Fruit fly (Drosophila melanogaster) whole organism, embryonic: ENCODE results near the gene CG5715.

Experiments used
- CG11695 ChIP-seq: fragments of 200-800 bp; sonication (Bioruptor generic); IDR thresholded peaks from 3 replicates; pipeline ENCODE4 v1.3.6; 2022; ENCODE audit warnings: missing biosample characterization, missing genetic modification characterization
- CG12104 ChIP-seq: fragments of 200-800 bp; sonication (Bioruptor generic); optimal IDR thresholded peaks from 3 replicates; lab custom pipeline; 2016; ENCODE audit warnings: missing biosample characterization, missing genetic modification characterization
- CG12391 ChIP-seq: fragments of 200-800 bp; sonication (Bioruptor generic); optimal IDR thresholded peaks from 3 replicates; lab custom pipeline; 2018; ENCODE audit warnings: missing biosample characterization, mild to moderate bottlenecking, missing genetic modification characterization, moderate library complexity
- CG12744 ChIP-seq: fragments of 200-800 bp; sonication (Bioruptor generic); optimal IDR thresholded peaks from 2 replicates; lab custom pipeline; 2016; ENCODE audit warnings: missing biosample characterization, missing genetic modification characterization
- CG13296 ChIP-seq: fragments of 200-800 bp; sonication (Bioruptor generic); optimal IDR thresholded peaks from 3 replicates; lab custom pipeline; 2018; ENCODE audit warnings: missing biosample characterization, mild to moderate bottlenecking, missing genetic modification characterization
- CG15073 ChIP-seq: fragments of 200-800 bp; sonication (Bioruptor generic); optimal IDR thresholded peaks from 2 replicates; lab custom pipeline; 2016; ENCODE audit warnings: missing biosample characterization, missing genetic modification characterization
- CG1832 ChIP-seq: fragments of 200-800 bp; sonication (Bioruptor generic); optimal IDR thresholded peaks from 2 replicates; lab custom pipeline; 2017; ENCODE audit warnings: missing biosample characterization, mild to moderate bottlenecking, missing genetic modification characterization, inconsistent platforms
- CG2712 ChIP-seq: fragments of 200-800 bp; optimal IDR thresholded peaks from 3 replicates; lab custom pipeline; 2019; ENCODE audit warnings: missing biosample characterization, mild to moderate bottlenecking, missing genetic modification characterization, moderate library complexity
- CG3726 ChIP-seq: fragments of 200-800 bp; sonication (Bioruptor generic); IDR thresholded peaks from 3 replicates; pipeline ENCODE4, ENCODE4 v1.3.6; 2022; ENCODE audit warnings: missing biosample characterization, missing genetic modification characterization
- CG43689 ChIP-seq: fragments of 200-800 bp; sonication (Bioruptor generic); IDR thresholded peaks from 2 replicates; pipeline ENCODE4 v1.3.6; 2022; ENCODE audit warnings: missing biosample characterization, missing genetic modification characterization
- CG4854 ChIP-seq: fragments of 200-800 bp; sonication (Bioruptor generic); optimal IDR thresholded peaks from 2 replicates; lab custom pipeline; 2016; ENCODE audit warnings: missing biosample characterization, missing genetic modification characterization, inconsistent platforms
- CG7357 ChIP-seq: fragments of 200-800 bp; sonication (Bioruptor generic); IDR thresholded peaks from 3 replicates; pipeline ENCODE4 v1.3.6; 2022; ENCODE audit warnings: missing biosample characterization, missing genetic modification characterization
- CG7839 ChIP-seq: fragments of 200-800 bp; sonication (Bioruptor generic); optimal IDR thresholded peaks from 3 replicates; lab custom pipeline; 2018; ENCODE audit warnings: missing biosample characterization, mild to moderate bottlenecking, missing genetic modification characterization, moderate library complexity
- CG7963 ChIP-seq: fragments of 200-800 bp; sonication (Bioruptor generic); IDR thresholded peaks from 3 replicates; pipeline ENCODE4 v1.3.6; 2022; ENCODE audit warnings: missing biosample characterization, missing genetic modification characterization; ENCODE audit not compliant: partially characterized antibody
- CG8478 ChIP-seq: fragments of >200 bp; optimal IDR thresholded peaks from 2 replicates; lab custom pipeline; 2018
- CG9876 ChIP-seq: fragments of 200-800 bp; sonication (Bioruptor generic); optimal IDR thresholded peaks from 2 replicates; lab custom pipeline; 2016; ENCODE audit warnings: missing biosample characterization, missing genetic modification characterization
- Chrac-16 ChIP-seq: fragments of 200-800 bp; sonication (Bioruptor generic); optimal IDR thresholded peaks from 3 replicates; lab custom pipeline; 2016; ENCODE audit warnings: missing biosample characterization, missing genetic modification characterization
- D19B ChIP-seq: fragments of 200-800 bp; sonication (Bioruptor generic); optimal IDR thresholded peaks from 2 replicates; lab custom pipeline; 2017; ENCODE audit warnings: missing biosample characterization, mild to moderate bottlenecking, missing genetic modification characterization
- Dbx ChIP-seq: fragments of 200-800 bp; sonication (Bioruptor generic); IDR thresholded peaks from 3 replicates; pipeline ENCODE4 v1.3.6; 2022; ENCODE audit warnings: missing biosample characterization, missing genetic modification characterization
- Dek ChIP-seq: fragments of 200-800 bp; sonication (Bioruptor generic); optimal IDR thresholded peaks from 3 replicates; lab custom pipeline; 2019; ENCODE audit warnings: missing biosample characterization, mild to moderate bottlenecking, missing genetic modification characterization, moderate library complexity
- Doc2 ChIP-seq: fragments of 200-800 bp; sonication (Bioruptor generic); IDR thresholded peaks from 2 replicates; pipeline ENCODE4 v1.3.6; 2022; ENCODE audit warnings: missing biosample characterization, missing genetic modification characterization
- Ets65A ChIP-seq: fragments of 200-800 bp; sonication (Bioruptor generic); peaks from one replicate; lab custom pipeline; 2016; ENCODE audit warnings: missing biosample characterization, missing genetic modification characterization
- Fer3 ChIP-seq: fragments of 200-800 bp; sonication (Bioruptor generic); optimal IDR thresholded peaks from 2 replicates; lab custom pipeline; 2018; ENCODE audit warnings: missing biosample characterization, mild to moderate bottlenecking, missing genetic modification characterization, moderate library complexity
- GATAe ChIP-seq: fragments of 200-800 bp; sonication (Bioruptor generic); conservative IDR thresholded peaks from 2 replicates; pipeline ENCODE4 v1.3.6; 2022; ENCODE audit warnings: missing biosample characterization, missing genetic modification characterization
- Gsc ChIP-seq: fragments of 200-800 bp; sonication (Bioruptor generic); IDR thresholded peaks from 2 replicates; pipeline ENCODE4 v1.3.6; 2022; ENCODE audit warnings: missing biosample characterization, missing genetic modification characterization
- HLH3B ChIP-seq: fragments of 200-800 bp; sonication (Bioruptor generic); IDR thresholded peaks from 2 replicates; pipeline ENCODE4 v1.3.6; 2022; ENCODE audit warnings: missing biosample characterization, missing genetic modification characterization
- HLHmδ ChIP-seq: fragments of 200-800 bp; sonication (Bioruptor generic); optimal IDR thresholded peaks from 2 replicates; lab custom pipeline; 2018; ENCODE audit warnings: missing biosample characterization, mild to moderate bottlenecking, missing genetic modification characterization, moderate library complexity
- Hmr ChIP-seq: fragments of 200-800 bp; sonication (Bioruptor generic); optimal IDR thresholded peaks from 3 replicates; lab custom pipeline; 2017; ENCODE audit warnings: mild to moderate bottlenecking, missing biosample characterization, missing genetic modification reagents, missing genetic modification characterization
- Hr51 ChIP-seq, 2 experiments: fragments of 200-800 bp; sonication (Bioruptor generic); optimal IDR thresholded peaks; 2 replicates in 1 of 2; 3 replicates in 1 of 2; lab custom pipeline; 2016 to 2018; ENCODE audit warnings: missing biosample characterization in 2 of 2, missing genetic modification characterization in 2 of 2, mild to moderate bottlenecking in 1 of 2, moderate library complexity in 1 of 2
- Myb ChIP-seq: fragments of 200-800 bp; sonication (Bioruptor generic); optimal IDR thresholded peaks from 2 replicates; lab custom pipeline; 2016; ENCODE audit warnings: missing biosample characterization, missing genetic modification characterization
- Nf-YB ChIP-seq: fragments of 200-800 bp; sonication (Bioruptor generic); optimal IDR thresholded peaks from 3 replicates; lab custom pipeline; 2019; ENCODE audit warnings: missing biosample characterization, mild to moderate bottlenecking, missing genetic modification characterization, moderate library complexity
- Scr ChIP-seq: fragments of 200-800 bp; sonication (Bioruptor generic); IDR thresholded peaks from 2 replicates; pipeline ENCODE4 v1.3.6; 2022; ENCODE audit warnings: missing biosample characterization, missing genetic modification characterization; ENCODE audit not compliant: partially characterized antibody
- Sry-β ChIP-seq: fragments of 200-800 bp; sonication (Bioruptor generic); optimal IDR thresholded peaks from 2 replicates; lab custom pipeline; 2018; ENCODE audit warnings: missing biosample characterization, mild to moderate bottlenecking, missing genetic modification characterization, moderate library complexity
- Stat92E ChIP-seq, 3 experiments: fragments of >200 bp in 2 of 3; fragments of 200-800 bp in 1 of 3; sonication (Bioruptor generic) in 1 of 3; optimal IDR thresholded peaks; 2 replicates each; lab custom pipeline; 2017 to 2019; ENCODE audit warnings: missing biosample characterization in 3 of 3, missing genetic modification characterization in 3 of 3, mild to moderate bottlenecking in 1 of 3, moderate library complexity in 1 of 3
- amos ChIP-seq: fragments of 200-800 bp; sonication (Bioruptor generic); IDR thresholded peaks from 2 replicates; pipeline ENCODE4 v1.3.6; 2022; ENCODE audit warnings: missing biosample characterization, missing genetic modification characterization; ENCODE audit not compliant: partially characterized antibody
- az2 ChIP-seq: fragments of 200-800 bp; sonication (Bioruptor generic); optimal IDR thresholded peaks from 3 replicates; lab custom pipeline; 2016; ENCODE audit warnings: missing biosample characterization, missing genetic modification characterization
- bowl ChIP-seq: fragments of 200-800 bp; sonication (Bioruptor generic); IDR thresholded peaks from 2 replicates; pipeline ENCODE4 v1.3.6; 2022; ENCODE audit warnings: missing biosample characterization, missing genetic modification characterization
- bsh ChIP-seq, 2 experiments: fragments of 200-800 bp; sonication (Bioruptor generic); optimal IDR thresholded peaks; 2 replicates each; lab custom pipeline; 2017 to 2018; ENCODE audit warnings: mild to moderate bottlenecking in 2 of 2, missing biosample characterization in 2 of 2, missing genetic modification characterization in 2 of 2, moderate library complexity in 1 of 2
- btn ChIP-seq: fragments of 200-800 bp; sonication (Bioruptor generic); optimal IDR thresholded peaks from 2 replicates; lab custom pipeline; 2016; ENCODE audit warnings: missing biosample characterization, missing genetic modification characterization
- caup ChIP-seq: fragments of 200-800 bp; sonication (Bioruptor generic); optimal IDR thresholded peaks from 3 replicates; lab custom pipeline; 2017; ENCODE audit warnings: missing biosample characterization, mild to moderate bottlenecking, missing genetic modification characterization, moderate library complexity; ENCODE audit not compliant: severe bottlenecking
- dysf ChIP-seq: fragments of 200-800 bp; sonication (Bioruptor generic); IDR thresholded peaks from 3 replicates; pipeline ENCODE4 v1.3.6; 2022; ENCODE audit warnings: missing biosample characterization, missing genetic modification characterization
- hbn ChIP-seq: fragments of 200-800 bp; sonication (Bioruptor generic); IDR thresholded peaks from 2 replicates; pipeline ENCODE4 v1.3.6; 2022; ENCODE audit warnings: missing biosample characterization, missing genetic modification characterization; ENCODE audit not compliant: partially characterized antibody
- nau ChIP-seq: fragments of 200-800 bp; sonication (Bioruptor generic); optimal IDR thresholded peaks from 3 replicates; lab custom pipeline; 2017; ENCODE audit warnings: missing biosample characterization, mild to moderate bottlenecking, missing genetic modification characterization, missing genetic modification reagents
- phol ChIP-seq: fragments of 200-800 bp; sonication (Bioruptor generic); optimal IDR thresholded peaks from 3 replicates; lab custom pipeline; 2018; ENCODE audit warnings: missing biosample characterization, mild to moderate bottlenecking, missing genetic modification characterization, moderate library complexity
- tio ChIP-seq: fragments of 200-800 bp; sonication (Bioruptor generic); optimal IDR thresholded peaks from 2 replicates; lab custom pipeline; 2017; ENCODE audit warnings: missing biosample characterization, missing genetic modification characterization, inconsistent platforms
- tll ChIP-seq, 2 experiments: fragments of 200-800 bp in 1 of 2; fragments of >200 bp in 1 of 2; sonication (Bioruptor generic) in 1 of 2; optimal IDR thresholded peaks; 2 replicates each; lab custom pipeline; 2017 to 2019; ENCODE audit warnings: missing biosample characterization in 2 of 2, missing genetic modification characterization in 2 of 2, mild to moderate bottlenecking in 1 of 2, moderate library complexity in 1 of 2
- tup ChIP-seq: fragments of 200-800 bp; sonication (Bioruptor generic); optimal IDR thresholded peaks from 2 replicates; lab custom pipeline; 2016; ENCODE audit warnings: missing biosample characterization, mild to moderate bottlenecking, missing genetic modification characterization, moderate library complexity
- unc-4 ChIP-seq: fragments of 200-800 bp; sonication (Bioruptor generic); IDR thresholded peaks from 2 replicates; pipeline ENCODE4 v1.3.6; 2022; ENCODE audit warnings: missing biosample characterization, missing genetic modification characterization; ENCODE audit not compliant: partially characterized antibody
- unpg ChIP-seq: fragments of 200-800 bp; sonication (Bioruptor generic); optimal IDR thresholded peaks from 3 replicates; lab custom pipeline; 2018; ENCODE audit warnings: missing biosample characterization, mild to moderate bottlenecking, missing genetic modification characterization, moderate library complexity

The CG5715 gene

dm6 chr3R:24272775-24273290 lies 21.4 kb downstream of the CG5715 start, which contains the start of gene Orct2 (continued):
- TF ChIP-seq Hmr (GFP tag; lab: Kevin White, UChicago) (peak; percentile 53), tll (GFP tag; optimal IDR thresholded peaks at IDR 0.05; lab: Kevin White, UChicago) (peak in 1 of 2 experiments; percentile 38), Stat92E (GFP tag; optimal IDR thresholded peaks at IDR 0.05; lab: Kevin White, UChicago) (peak in 1 of 3 experiments; percentile 4), Myb (GFP tag; lab: Kevin White, UChicago) (no peak), dysf (no peak), Fer3 (tag; lab: Kevin White, UChicago) (peak; percentile 7), CG7963 (no peak), bsh (GFP tag; optimal IDR thresholded peaks at IDR 0.05; lab: Kevin White, UChicago) (peak in 1 of 2 experiments; percentile 9), unpg (GFP tag; lab: Kevin White, UChicago) (no peak), CG9876 (GFP tag; lab: Kevin White, UChicago) (no peak), Gsc (GFP tag; lab: Robert Waterston, UW) (no peak), CG12744 (GFP tag; lab: Kevin White, UChicago) (no peak), btn (GFP tag; lab: Kevin White, UChicago) (no peak), amos (peak; percentile 15; the same call in 1 of the 2 replicates), CG1832 (GFP tag; lab: Kevin White, UChicago) (peak; percentile 72), hbn (GFP tag; lab: Robert Waterston, UW) (no peak; the same call in 1 of the 2 replicates), phol (tag; lab: Kevin White, UChicago) (no peak), az2 (no peak), bowl (GFP tag; lab: Robert Waterston, UW) (no peak), CG13296 (GFP tag; lab: Kevin White, UChicago) (peak; percentile 33), CG11695 (GFP tag; lab: Robert Waterston, UW) (no peak), GATAe (GFP tag; lab: Robert Waterston, UW) (no peak), Chrac-16 (GFP tag; lab: Kevin White, UChicago) (no peak), Dek (no peak), D19B (GFP tag; lab: Kevin White, UChicago) (no peak), HLH3B (0 out of 2 replicates have a peak, but pooled peaks have one; percentile 6), tup (GFP tag; lab: Kevin White, UChicago) (no peak), CG15073 (GFP tag; lab: Kevin White, UChicago) (no peak), caup (GFP tag; lab: Kevin White, UChicago) (peak; percentile 39), CG2712 (peak; percentile 4), CG12391 (tag; lab: Kevin White, UChicago) (no peak), nau (GFP tag; lab: Kevin White, UChicago) (peak; percentile 24), CG4854 (GFP tag; lab: Kevin White, UChicago) (no peak), HLHmδ (GFP tag; lab: Kevin White, UChicago) (no peak), Sry-β (GFP tag; lab: Kevin White, UChicago) (no peak), Scr (GFP tag; lab: Robert Waterston, UW) (peak; percentile 29; the same call in 1 of the 2 replicates), CG8478 (no peak), CG7839 (tag; lab: Kevin White, UChicago) (no peak), Nf-YB (GFP tag; lab: Kevin White, UChicago) (peak; percentile 6), tio (GFP tag; lab: Kevin White, UChicago) (no peak), Ets65A (no peak), Hr51 (GFP tag; optimal IDR thresholded peaks at IDR 0.05; lab: Kevin White, UChicago) (no peak), CG3726 (GFP tag; lab: Robert Waterston, UW) (no peak), unc-4 (GFP tag; lab: Robert Waterston, UW) (0 out of 2 replicates have a peak, but pooled peaks have one; percentile 26), Dbx (GFP tag; lab: Robert Waterston, UW) (peak; percentile 27; the same call in 1 of the 3 replicates), CG43689 (GFP tag; lab: Robert Waterston, UW) (no peak), Doc2 (GFP tag; lab: Robert Waterston, UW) (no peak), CG7357 (no peak), CG12104 (GFP tag; lab: Kevin White, UChicago) (no peak)
